Worm (Caenorhabditis elegans) whole organism, L4/young adult: ENCODE data around the gene cdo-1.

Source experiments
- W03F9.2 ChIP-seq: fragments of 150-350 bp; optimal IDR thresholded peaks from 2 replicates; lab custom pipeline; 2014; ENCODE audit warnings: missing biosample characterization, missing genetic modification characterization
- dao-5 ChIP-seq: sonication (generic microtip); optimal IDR thresholded peaks from 2 replicates; lab custom pipeline; 2016; ENCODE audit warnings: missing genotype, missing genetic modification characterization, moderate library complexity, missing compliant biosample characterization

DNA sequence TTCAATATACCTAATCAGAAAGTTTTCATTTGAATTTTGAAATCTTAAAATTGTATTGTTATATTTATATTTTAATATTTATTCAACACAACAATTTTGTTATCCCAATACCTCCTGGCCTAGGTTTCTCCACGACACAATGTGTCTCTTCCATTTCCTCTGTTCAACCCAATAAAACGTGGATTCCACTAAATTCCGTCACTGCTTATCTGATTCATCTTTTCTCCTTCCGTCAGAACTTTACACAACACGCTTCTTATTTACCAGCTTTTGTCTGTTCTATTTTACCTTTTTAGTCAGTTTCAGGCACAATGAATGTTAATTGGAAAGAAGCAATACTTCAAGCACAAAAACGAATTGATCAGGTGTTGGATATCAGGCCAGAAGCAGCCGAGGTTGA is 28.9 kb downstream of the cdo-1 start, which contains the start of gene F39H12.1:
- TF ChIP-seq W03F9.2 (tag; lab: Kevin White, UChicago) (no peak), dao-5 (tag; lab: Kevin White, UChicago) (no peak)
